Worm (Caenorhabditis elegans): ENCODE measurements around the gene Y45G5AM.9.
A peak's percentile ranks its signal among the peaks of the same experiment; 100 is the strongest.

Y45G5AM.9 gene

DNA sequence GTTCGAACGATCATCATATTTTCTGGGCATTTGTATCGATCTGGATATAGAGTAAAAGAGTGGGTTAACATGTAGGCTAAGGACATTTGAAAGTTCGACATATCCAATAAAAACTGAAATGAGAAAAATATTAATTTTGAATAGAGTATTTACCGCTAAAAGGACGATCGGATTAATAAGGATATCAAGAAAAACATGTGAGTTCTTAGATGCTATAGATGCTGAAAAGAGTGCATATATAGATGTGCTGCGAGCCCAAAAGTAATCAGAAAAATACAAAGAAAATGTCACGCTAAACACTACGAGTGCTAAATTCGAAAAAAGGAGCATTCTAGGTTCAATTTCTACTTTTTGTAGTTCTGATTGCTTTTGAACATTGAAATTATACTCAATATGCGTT lies 48.0 kb upstream of the Y45G5AM.9 start, which contains the start of gene srt-12:
TSS of gene srt-12 (minus strand) at position 101 of the 400 bp plus-strand sequence.
- no peak for TF ChIP-seq ZK546.5 (tag; optimal IDR thresholded peaks at IDR 0.05)
- no peak for TF ChIP-seq ceh-82 (tag; optimal IDR thresholded peaks at IDR 0.05)
- TF ChIP-seq F13H6.1 (tag; optimal IDR thresholded peaks at IDR 0.05) = no peak
- no peak for TF ChIP-seq skn-1 (tag; optimal IDR thresholded peaks at IDR 0.05)
- no peak for TF ChIP-seq peb-1 (tag; optimal IDR thresholded peaks at IDR 0.05)
- no peak for TF ChIP-seq ztf-11 (tag; optimal IDR thresholded peaks at IDR 0.05)
- no peak for TF ChIP-seq fos-1 (tag; optimal IDR thresholded peaks at IDR 0.05)
- TF ChIP-seq ceh-16 (tag; optimal IDR thresholded peaks at IDR 0.05) = no peak
- no peak for TF ChIP-seq egl-27 (tag; optimal IDR thresholded peaks at IDR 0.05)
- TF ChIP-seq ztf-4 (tag; optimal IDR thresholded peaks at IDR 0.05) = no peak
- TF ChIP-seq crh-2 (tag; optimal IDR thresholded peaks at IDR 0.05) = no peak
- TF ChIP-seq lin-11 (tag; optimal IDR thresholded peaks at IDR 0.05) = no peak
- TF ChIP-seq dmd-4 (tag; optimal IDR thresholded peaks at IDR 0.05) = no peak
- no peak for TF ChIP-seq elt-1 (tag; optimal IDR thresholded peaks at IDR 0.05)
- no peak for TF ChIP-seq nhr-129 (tag; optimal IDR thresholded peaks at IDR 0.05)
- no peak for TF ChIP-seq mdl-1 (tag; optimal IDR thresholded peaks at IDR 0.05)
- no peak for TF ChIP-seq nhr-12 (tag; optimal IDR thresholded peaks at IDR 0.05)

DNA sequence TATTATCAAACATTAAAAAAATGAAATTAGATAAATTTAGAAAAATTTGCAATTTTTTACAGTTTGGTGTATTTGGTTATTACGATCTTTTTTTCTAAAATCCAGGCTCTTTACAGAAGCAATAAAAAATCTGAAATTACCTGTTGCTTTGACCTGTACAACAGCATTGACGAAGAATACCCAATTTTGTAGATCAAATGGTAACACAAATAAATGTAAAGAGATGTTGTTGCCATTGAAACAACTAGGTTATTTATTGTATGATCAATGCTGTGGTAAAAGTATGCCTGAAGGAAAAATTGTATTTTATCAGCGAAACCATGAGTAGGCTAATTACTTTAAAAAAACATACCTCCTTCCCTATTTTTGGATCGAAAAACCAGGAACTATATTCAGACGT lies 47.1 kb upstream of the Y45G5AM.9 start:
- no peak for TF ChIP-seq R02D3.7 (tag; optimal IDR thresholded peaks at IDR 0.05)
- no peak for TF ChIP-seq ama-1 (optimal IDR thresholded peaks at IDR 0.05)

DNA sequence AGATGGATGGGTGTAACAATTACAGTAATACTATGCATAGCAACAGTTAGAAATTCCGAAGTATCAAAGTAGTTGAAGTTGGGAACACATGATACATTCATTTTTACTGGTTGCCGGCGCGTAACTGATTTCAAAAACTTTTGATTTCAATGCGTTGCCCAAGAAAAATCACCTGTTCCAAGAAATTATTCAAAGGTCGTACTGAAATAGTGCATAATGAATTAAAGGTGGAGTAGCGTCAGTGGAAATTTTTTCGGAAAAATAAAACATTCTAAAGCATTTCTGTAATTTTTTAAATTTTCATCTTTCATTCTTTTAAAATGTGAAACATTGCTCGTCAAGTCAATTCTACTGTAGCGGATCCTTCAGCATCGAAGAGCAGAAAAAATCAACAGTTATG lies 45.9 kb upstream of the Y45G5AM.9 start, which contains the start of gene srh-204:
TSS of gene srh-204 (minus strand) at position 101 of the 400 bp plus-strand sequence.
- TF ChIP-seq alr-1 (tag; optimal IDR thresholded peaks at IDR 0.05) (no peak), nhr-11 (tag; optimal IDR thresholded peaks at IDR 0.05) (no peak), F13H6.1 (tag; optimal IDR thresholded peaks at IDR 0.05) (no peak), R02D3.7 (tag; optimal IDR thresholded peaks at IDR 0.05) (no peak), ceh-16 (tag; optimal IDR thresholded peaks at IDR 0.05) (no peak), ZK546.5 (tag; optimal IDR thresholded peaks at IDR 0.05) (no peak), elt-1 (tag; optimal IDR thresholded peaks at IDR 0.05) (no peak), zag-1 (tag; optimal IDR thresholded peaks at IDR 0.05) (no peak), mdl-1 (tag; optimal IDR thresholded peaks at IDR 0.05) (no peak)

DNA sequence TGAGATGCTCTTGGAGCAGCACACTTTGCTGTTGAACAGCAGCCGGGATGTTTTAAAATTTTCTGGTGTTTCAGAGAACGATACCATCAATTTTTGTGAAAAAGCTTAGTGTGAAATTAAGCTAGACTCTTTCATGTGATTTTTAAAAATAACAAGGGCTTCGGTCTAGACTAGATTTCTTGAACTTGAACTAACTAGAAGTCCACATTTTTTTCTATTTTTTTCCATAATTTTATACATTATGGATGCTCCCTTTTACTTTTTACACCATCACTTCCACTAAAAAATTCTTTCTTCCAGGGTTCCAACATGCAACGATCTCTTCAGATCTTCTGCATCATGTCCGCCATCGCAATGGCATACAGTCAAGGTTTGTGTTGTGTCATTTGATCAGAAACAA lies 41.7 kb upstream of the Y45G5AM.9 start, which contains the start of gene nlp-13:
TSS of gene nlp-13 (plus strand) at position 301 of the 400 bp plus-strand sequence.
- TF ChIP-seq mdl-1 (tag; optimal IDR thresholded peaks at IDR 0.05) (no peak), sem-4 (tag; optimal IDR thresholded peaks at IDR 0.05) (no peak), skn-1 (tag; optimal IDR thresholded peaks at IDR 0.05) (no peak), snpc-4 (tag; optimal IDR thresholded peaks at IDR 0.05) (no peak), nhr-12 (tag; optimal IDR thresholded peaks at IDR 0.05) (no peak), nhr-129 (tag; optimal IDR thresholded peaks at IDR 0.05) (no peak), mab-5 (tag; optimal IDR thresholded peaks at IDR 0.05) (no peak), ztf-1 (GFP tag; conservative IDR thresholded peaks at IDR 0.05) (no peak), peb-1 (tag; optimal IDR thresholded peaks at IDR 0.05) (no peak)

DNA sequence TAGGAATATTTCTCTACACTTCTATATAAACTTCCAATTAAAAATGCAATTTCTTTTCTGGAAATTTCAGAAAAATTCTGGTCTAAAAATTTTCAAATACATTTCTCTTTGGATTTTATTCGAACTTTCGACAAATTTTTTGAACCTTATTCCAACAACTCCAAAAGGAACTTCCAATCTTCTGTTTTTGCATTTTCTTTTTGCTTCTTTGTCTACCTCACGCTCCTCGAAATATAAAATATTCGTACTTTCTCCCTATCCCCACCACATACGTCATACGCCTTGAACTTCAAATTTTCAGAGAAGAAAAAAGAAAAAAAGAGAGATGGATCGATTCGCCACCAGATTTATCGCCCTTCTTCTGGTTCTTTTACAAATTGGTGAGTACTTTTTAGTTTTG lies 24.9 kb upstream of the Y45G5AM.9 start, which contains the start of gene nlp-9:
TSS of gene nlp-9 (plus strand) at position 301 of the 400 bp plus-strand sequence.
- TF ChIP-seq dmd-4 (tag; optimal IDR thresholded peaks at IDR 0.05) = no peak
- TF ChIP-seq unc-39 (tag; optimal IDR thresholded peaks at IDR 0.05) = no peak
- TF ChIP-seq lsy-2 (tag; optimal IDR thresholded peaks at IDR 0.05) = no peak
- no peak for TF ChIP-seq sma-3 (GFP tag; optimal IDR thresholded peaks at IDR 0.05)
- TF ChIP-seq sem-4 (tag; optimal IDR thresholded peaks at IDR 0.05) = no peak
- TF ChIP-seq ama-1 (optimal IDR thresholded peaks at IDR 0.05) = no peak
- TF ChIP-seq lin-11 (tag; optimal IDR thresholded peaks at IDR 0.05) = no peak
- TF ChIP-seq unc-55 (GFP tag; optimal IDR thresholded peaks at IDR 0.05) = no peak
- no peak for TF ChIP-seq nhr-25 (tag; optimal IDR thresholded peaks at IDR 0.05)
- TF ChIP-seq ztf-11 (tag; optimal IDR thresholded peaks at IDR 0.05) = no peak
- no peak for TF ChIP-seq ceh-82 (tag; optimal IDR thresholded peaks at IDR 0.05)

DNA sequence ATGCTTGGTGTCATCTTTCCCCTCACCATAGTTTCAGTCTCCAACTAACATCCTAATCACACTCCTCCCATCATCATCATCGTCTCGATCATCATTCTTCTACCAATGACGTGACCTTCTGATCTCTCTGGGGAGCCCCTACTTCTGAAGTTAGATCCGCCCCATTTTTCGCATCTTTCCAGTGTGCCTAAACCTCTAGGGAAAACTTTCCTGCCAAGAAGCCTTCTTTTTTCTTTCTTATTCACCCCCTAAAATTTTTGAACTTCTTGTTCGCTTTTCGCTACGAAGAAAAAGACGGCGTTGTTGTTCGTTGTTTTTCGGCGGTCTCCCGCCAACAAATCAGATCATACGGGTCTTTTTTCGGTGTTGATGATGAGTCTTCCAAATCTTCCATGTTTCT lies 23.8 kb upstream of the Y45G5AM.9 start:
- no peak for TF ChIP-seq snpc-4 (tag; optimal IDR thresholded peaks at IDR 0.05)
- TF ChIP-seq zag-1 (tag; optimal IDR thresholded peaks at IDR 0.05) = peak; percentile 3

DNA sequence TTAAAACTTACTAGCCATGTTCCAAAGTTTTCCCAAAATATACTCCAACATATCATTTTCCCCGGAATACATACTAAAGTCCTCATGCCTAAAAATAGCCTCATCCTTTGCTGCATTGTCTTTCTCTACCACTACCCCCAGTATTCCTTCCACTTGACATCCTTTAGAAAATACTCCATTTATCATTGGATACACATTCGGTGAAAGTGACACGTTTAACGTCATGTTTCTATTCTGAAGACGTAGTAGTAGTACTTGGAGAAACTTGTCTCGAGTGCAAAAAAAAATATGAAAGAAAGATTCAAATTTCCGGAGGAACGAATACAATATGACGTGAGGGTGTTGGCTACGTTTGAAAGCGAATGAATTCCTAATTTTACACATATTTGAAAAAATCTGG lies 22.5 kb upstream of the Y45G5AM.9 start:
- TF ChIP-seq zag-1 (tag; optimal IDR thresholded peaks at IDR 0.05) (no peak), nhr-21 (tag; optimal IDR thresholded peaks at IDR 0.05) (no peak), skn-1 (tag; optimal IDR thresholded peaks at IDR 0.05) (no peak), elt-1 (tag; optimal IDR thresholded peaks at IDR 0.05) (no peak), ztf-1 (GFP tag; conservative IDR thresholded peaks at IDR 0.05) (no peak), unc-55 (GFP tag; optimal IDR thresholded peaks at IDR 0.05) (peak; percentile 29)

Data from whole organism, L2 larva.